Fruit fly (Drosophila melanogaster) whole organism, wandering third instar larva: ENCODE data around the gene Smg6.

ENCODE experiments used
- Abd-B ChIP-seq: fragments of >200 bp; optimal IDR thresholded peaks from 2 replicates; lab custom pipeline; 2017; ENCODE audit warnings: missing biosample characterization, missing genetic modification characterization
- Dfd ChIP-seq: fragments of >200 bp; optimal IDR thresholded peaks from 2 replicates; lab custom pipeline; 2017; ENCODE audit warnings: missing biosample characterization, missing genetic modification characterization
- GATAd ChIP-seq: sonication (Bioruptor generic); optimal IDR thresholded peaks from 2 replicates; lab custom pipeline; 2016; ENCODE audit warnings: missing biosample characterization, missing genetic modification characterization
- Hr78 ChIP-seq: fragments of >200 bp; optimal IDR thresholded peaks from 2 replicates; lab custom pipeline; 2017; ENCODE audit warnings: missing biosample characterization, missing genetic modification characterization
- Jra ChIP-seq: sonication (Bioruptor generic); optimal IDR thresholded peaks from 2 replicates; lab custom pipeline; 2016; ENCODE audit warnings: missing biosample characterization, missing genetic modification characterization
- ey ChIP-seq: fragments of 200-800 bp; sonication (Bioruptor generic); optimal IDR thresholded peaks from 2 replicates; lab custom pipeline; 2016; ENCODE audit warnings: missing biosample characterization, missing genetic modification characterization
- lola ChIP-seq: fragments of >200 bp; optimal IDR thresholded peaks from 2 replicates; lab custom pipeline; 2017; ENCODE audit warnings: missing biosample characterization, missing genetic modification characterization
- pan ChIP-seq: fragments of >200 bp; optimal IDR thresholded peaks from 2 replicates; lab custom pipeline; 2017
- psq ChIP-seq: fragments of 200-800 bp; sonication (Bioruptor generic); optimal IDR thresholded peaks from 3 replicates; lab custom pipeline; 2017; ENCODE audit warnings: missing biosample characterization, mild to moderate bottlenecking, missing genetic modification characterization, moderate library complexity
- rgr ChIP-seq: fragments of 200-800 bp; sonication (Bioruptor generic); optimal IDR thresholded peaks from 3 replicates; lab custom pipeline; 2016; ENCODE audit warnings: missing biosample characterization, mild to moderate bottlenecking, missing genetic modification characterization
- sv ChIP-seq: fragments of 200-800 bp; sonication (Bioruptor generic); optimal IDR thresholded peaks from 3 replicates; lab custom pipeline; 2016; ENCODE audit warnings: missing biosample characterization, missing genetic modification characterization

- TF ChIP-seq psq (peak; percentile 21), ey (peak; percentile 57), lola (no peak), GATAd (GFP tag; lab: Kevin White, UChicago) (no peak), pan (lab: Kevin White, UChicago) (no peak), Jra (GFP tag; lab: Kevin White, UChicago) (peak; percentile 64), rgr (no peak), Dfd (GFP tag; lab: Kevin White, UChicago) (no peak), sv (GFP tag; lab: Kevin White, UChicago) (peak; percentile 72), Abd-B (no peak), Hr78 (GFP tag; lab: Kevin White, UChicago) (no peak)
These were observed 5.8 kb upstream of the Smg6 start, which contains the start of the genes Ythdf and bai for dm6 chr3R:25039028-25039476.
